Comparison of ENCODE assay signal across 4 fruit fly cellular contexts in genomic region chr3R:11338287-11338686, dm6.
A peak's percentile ranks its signal among the peaks of the same experiment; 100 is the strongest.
TF ChIP-seq lines count a peak whose summit lies in the region.

No protein-coding gene starts in this region.

- TF ChIP-seq CTCF in whole organism, embryonic (GFP tag; optimal IDR thresholded peaks at IDR 0.05; lab: Kevin White, UChicago) = no peak

TF ChIP-seq in whole organism, embryonic, 481 proteins besides CTCF, POLR2A, EP300 and RAD21 (continues in another document):
- TF ChIP-seq Ets65A (GFP tag; lab: Kevin White, UChicago) (no peak), tx (GFP tag; optimal IDR thresholded peaks at IDR 0.05; lab: Kevin White, UChicago) (no peak), CG4424 (GFP tag; optimal IDR thresholded peaks at IDR 0.05; lab: Kevin White, UChicago) (peak; percentile 14), CG18011 (GFP tag; optimal IDR thresholded peaks at IDR 0.05; lab: Kevin White, UChicago) (no peak), sim (GFP tag; IDR thresholded peaks at IDR 0.05; lab: Robert Waterston, UW) (no peak), CG9727 (GFP tag; optimal IDR thresholded peaks at IDR 0.05; lab: Kevin White, UChicago) (no peak), CG10959 (GFP tag; IDR thresholded peaks at IDR 0.05; lab: Robert Waterston, UW) (no peak), eve (GFP tag; optimal IDR thresholded peaks at IDR 0.05; lab: Kevin White, UChicago) (no peak), tna (GFP tag; IDR thresholded peaks at IDR 0.05; lab: Robert Waterston, UW; ENCODE audit: partially characterized antibody) (no peak), fd102C (GFP tag; optimal IDR thresholded peaks at IDR 0.05; lab: Kevin White, UChicago) (peak; percentile 36), CG14441 (GFP tag; IDR thresholded peaks at IDR 0.05; lab: Robert Waterston, UW) (no peak), B-H1 (GFP tag; IDR thresholded peaks at IDR 0.05; lab: Robert Waterston, UW) (no peak), CG7745 (tag; optimal IDR thresholded peaks at IDR 0.05; lab: Kevin White, UChicago) (no peak), CG33557 (GFP tag; optimal IDR thresholded peaks at IDR 0.05; lab: Kevin White, UChicago) (no peak), ap (GFP tag; IDR thresholded peaks at IDR 0.05; lab: Robert Waterston, UW) (no peak; the same call in 1 of the 2 replicates), nerfin-2 (GFP tag; IDR thresholded peaks at IDR 0.05; lab: Robert Waterston, UW; ENCODE audit: partially characterized antibody) (no peak), E2f1 (GFP tag; IDR thresholded peaks at IDR 0.05; lab: Robert Waterston, UW) (no peak), zf30C (GFP tag; optimal IDR thresholded peaks at IDR 0.05; lab: Kevin White, UChicago) (no peak), schlank (tag; optimal IDR thresholded peaks at IDR 0.05; lab: Kevin White, UChicago) (no peak), D19A (tag; optimal IDR thresholded peaks at IDR 0.05; lab: Kevin White, UChicago) (no peak), CG34376 (GFP tag; optimal IDR thresholded peaks at IDR 0.05; lab: Kevin White, UChicago) (no peak), ATbp (GFP tag; optimal IDR thresholded peaks at IDR 0.05; lab: Kevin White, UChicago) (peak; percentile 30), dm (GFP tag; optimal IDR thresholded peaks at IDR 0.05; lab: Kevin White, UChicago) (no peak), pfk (GFP tag; optimal IDR thresholded peaks at IDR 0.05; lab: Kevin White, UChicago) (no peak)

TF ChIP-seq in whole organism, prepupa, 60 proteins besides CTCF, POLR2A, EP300 and RAD21 (continues in another document):
- TF ChIP-seq ss (GFP tag; optimal IDR thresholded peaks at IDR 0.05; lab: Kevin White, UChicago) (peak in 1 of 2 experiments; percentile 33), CG8319 (GFP tag; optimal IDR thresholded peaks at IDR 0.05; lab: Kevin White, UChicago) (peak; percentile 35), fd85E (GFP tag; optimal IDR thresholded peaks at IDR 0.05; lab: Kevin White, UChicago) (no peak), CG11762 (GFP tag; optimal IDR thresholded peaks at IDR 0.05; lab: Kevin White, UChicago; ENCODE audit: insufficient read depth) (peak; percentile 23), spab (GFP tag; optimal IDR thresholded peaks at IDR 0.05; lab: Kevin White, UChicago) (no peak), Ets96B (tag; optimal IDR thresholded peaks at IDR 0.05; lab: Kevin White, UChicago) (no peak), Lpt (GFP tag; optimal IDR thresholded peaks at IDR 0.05; lab: Kevin White, UChicago) (no peak), lz (GFP tag; optimal IDR thresholded peaks at IDR 0.05; lab: Kevin White, UChicago) (peak; percentile 4), CG16779 (tag; optimal IDR thresholded peaks at IDR 0.05; lab: Kevin White, UChicago) (no peak), achi (GFP tag; optimal IDR thresholded peaks at IDR 0.05; lab: Kevin White, UChicago) (peak; percentile 34), cyc (GFP tag; optimal IDR thresholded peaks at IDR 0.05; lab: Kevin White, UChicago) (no peak), net (GFP tag; optimal IDR thresholded peaks at IDR 0.05; lab: Kevin White, UChicago) (peak; percentile 61), svp (GFP tag; lab: Kevin White, UChicago) (no peak), Hr38 (GFP tag; optimal IDR thresholded peaks at IDR 0.05; lab: Kevin White, UChicago) (no peak), CG6276 (GFP tag; optimal IDR thresholded peaks at IDR 0.05; lab: Kevin White, UChicago) (no peak), CG6808 (GFP tag; optimal IDR thresholded peaks at IDR 0.05; lab: Kevin White, UChicago) (no peak), CG10669 (GFP tag; optimal IDR thresholded peaks at IDR 0.05; lab: Kevin White, UChicago) (peak; percentile 40), CG3032 (tag; optimal IDR thresholded peaks at IDR 0.05; lab: Kevin White, UChicago) (no peak), CG11902 (GFP tag; optimal IDR thresholded peaks at IDR 0.05; lab: Kevin White, UChicago) (peak; percentile 2), CG15336 (GFP tag; IDR thresholded peaks at IDR 0.05; lab: Robert Waterston, UW) (no peak), CG7368 (GFP tag; optimal IDR thresholded peaks at IDR 0.05; lab: Kevin White, UChicago) (peak; percentile 2), fkh (GFP tag; optimal IDR thresholded peaks at IDR 0.05; lab: Kevin White, UChicago) (no peak), fd59A (GFP tag; optimal IDR thresholded peaks at IDR 0.05; lab: Kevin White, UChicago) (peak; percentile 19), Hr39 (GFP tag; optimal IDR thresholded peaks at IDR 0.05; lab: Kevin White, UChicago) (peak; percentile 27)

TF ChIP-seq in whole organism, pupa, 21 proteins besides CTCF, POLR2A, EP300 and RAD21:
- no peak for TF ChIP-seq CG15710 (tag; optimal IDR thresholded peaks at IDR 0.05; lab: Kevin White, UChicago)
- peak; percentile 39 for TF ChIP-seq CG34367 (tag; optimal IDR thresholded peaks at IDR 0.05; lab: Kevin White, UChicago)
- TF ChIP-seq CG8301 (tag; optimal IDR thresholded peaks at IDR 0.05; lab: Kevin White, UChicago) = no peak
- TF ChIP-seq CG9948 (tag; optimal IDR thresholded peaks at IDR 0.05; lab: Kevin White, UChicago) = no peak
- TF ChIP-seq Snoo (tag; optimal IDR thresholded peaks at IDR 0.05; lab: Kevin White, UChicago) = no peak
- TF ChIP-seq Ets98B (GFP tag; IDR thresholded peaks at IDR 0.05; lab: Robert Waterston, UW) = peak; percentile 48
- no peak for TF ChIP-seq CG10348 (GFP tag; IDR thresholded peaks at IDR 0.05; lab: Robert Waterston, UW)
- peak; percentile 56; the same call in 1 of the 2 replicates for TF ChIP-seq CG12605 (GFP tag; IDR thresholded peaks at IDR 0.05; lab: Robert Waterston, UW)
- TF ChIP-seq Pif1A (GFP tag; optimal IDR thresholded peaks at IDR 0.05; lab: Kevin White, UChicago) = peak; percentile 28
- TF ChIP-seq CG4496 (GFP tag; IDR thresholded peaks at IDR 0.05; lab: Robert Waterston, UW) = peak; percentile 89
- TF ChIP-seq CG14655 (GFP tag; optimal IDR thresholded peaks at IDR 0.05; lab: Kevin White, UChicago) = peak; percentile 34

TF ChIP-seq in whole organism, wandering third instar larva, 38 proteins besides CTCF, POLR2A, EP300 and RAD21:
- TF ChIP-seq psq (GFP tag; optimal IDR thresholded peaks at IDR 0.05; lab: Kevin White, UChicago) (no peak), dsf (GFP tag; optimal IDR thresholded peaks at IDR 0.05; lab: Kevin White, UChicago; ENCODE audit: borderline replicate concordance) (no peak), dmrt93B (GFP tag; optimal IDR thresholded peaks at IDR 0.05; lab: Kevin White, UChicago) (peak; percentile 25), N (GFP tag; optimal IDR thresholded peaks at IDR 0.05; lab: Kevin White, UChicago) (no peak), Hnf4 (GFP tag; optimal IDR thresholded peaks at IDR 0.05; lab: Kevin White, UChicago) (no peak), rgr (GFP tag; optimal IDR thresholded peaks at IDR 0.05; lab: Kevin White, UChicago) (peak; percentile 20), Abd-B (GFP tag; optimal IDR thresholded peaks at IDR 0.05; lab: Kevin White, UChicago) (no peak), pan (optimal IDR thresholded peaks at IDR 0.05; lab: Kevin White, UChicago) (no peak), Dif (GFP tag; optimal IDR thresholded peaks at IDR 0.05; lab: Kevin White, UChicago; ENCODE audit: partially characterized antibody) (no peak), Myc (optimal IDR thresholded peaks at IDR 0.05; lab: Kevin White, UChicago) (no peak), Sp1 (GFP tag; optimal IDR thresholded peaks at IDR 0.05; lab: Kevin White, UChicago) (no peak), jim (GFP tag; optimal IDR thresholded peaks at IDR 0.05; lab: Kevin White, UChicago) (no peak)

Comparison
In these comparisons a context has a peak if more than half of its experiments do, and no peak if none do; other contexts are left out.
1. Of the 7 proteins assayed by ChIP-seq in both whole organism, embryonic and whole organism, prepupa: peak only in whole organism, embryonic: none; only in whole organism, prepupa: Hr39 and Sox102F; in both: none; in neither: 5.